Worm (Caenorhabditis elegans) whole organism, young adult: ENCODE data around the gene F46C3.7.

Experiments used
- B0035.1 ChIP-seq: sonication (generic microtip); optimal IDR thresholded peaks from 2 replicates; lab custom pipeline; 2016; ENCODE audit warnings: missing genetic modification characterization, mild to moderate bottlenecking, missing compliant biosample characterization, missing genotype, missing genetic modification reagents
- B0261.1 ChIP-seq: sonication (generic microtip); optimal IDR thresholded peaks from 2 replicates; lab custom pipeline; 2016; ENCODE audit warnings: mild to moderate bottlenecking, missing genetic modification characterization, moderate library complexity, missing compliant biosample characterization
- B0336.3 ChIP-seq: fragments of 200-800 bp; sonication (Bioruptor generic); IDR thresholded peaks from 2 replicates; pipeline ENCODE4 v1.3.6; 2022; ENCODE audit warnings: missing genetic modification characterization, missing compliant biosample characterization
- C17E4.6 ChIP-seq: fragments of 200-800 bp; sonication (Bioruptor generic); IDR thresholded peaks from 2 replicates; pipeline ENCODE4 v1.3.6; 2022; ENCODE audit warnings: missing genetic modification reagents, missing genetic modification characterization, missing compliant biosample characterization
- F10E7.11 ChIP-seq: sonication (generic microtip); optimal IDR thresholded peaks from 2 replicates; lab custom pipeline; 2017; ENCODE audit warnings: mild to moderate bottlenecking, missing genetic modification characterization, moderate library complexity, missing compliant biosample characterization
- F33H1.4 ChIP-seq: fragments of 200-800 bp; sonication (Bioruptor generic); IDR thresholded peaks from 2 replicates; pipeline ENCODE4 v1.3.6; 2022; ENCODE audit warnings: missing genetic modification reagents, missing genetic modification characterization, missing compliant biosample characterization
- F37B4.10 ChIP-seq: fragments of 200-800 bp; sonication (Bioruptor generic); IDR thresholded peaks from 2 replicates; pipeline ENCODE4 v1.3.6; 2022; ENCODE audit warnings: missing genetic modification characterization, missing compliant biosample characterization
- F39B2.1 ChIP-seq: fragments of 200-800 bp; sonication (Bioruptor generic); IDR thresholded peaks from 2 replicates; pipeline ENCODE4 v1.3.6; 2022; ENCODE audit warnings: missing genetic modification reagents, missing genetic modification characterization, missing compliant biosample characterization
- F52B5.7 ChIP-seq: sonication (generic microtip); optimal IDR thresholded peaks from 2 replicates; lab custom pipeline; 2016; ENCODE audit warnings: mild to moderate bottlenecking, missing genetic modification characterization, missing compliant biosample characterization
- F55B11.4 ChIP-seq: sonication (generic microtip); optimal IDR thresholded peaks from 2 replicates; lab custom pipeline; 2016; ENCODE audit warnings: missing compliant biosample characterization, missing genetic modification characterization, borderline replicate concordance; ENCODE audit not compliant: insufficient read depth
- F57C9.4 ChIP-seq: sonication (generic microtip); optimal IDR thresholded peaks from 2 replicates; lab custom pipeline; 2017; ENCODE audit warnings: mild to moderate bottlenecking, missing genetic modification characterization, missing compliant biosample characterization
- K11D2.4 ChIP-seq: fragments of 200-800 bp; sonication (Bioruptor generic); IDR thresholded peaks from 2 replicates; pipeline ENCODE4 v1.3.6; 2022; ENCODE audit warnings: missing genetic modification reagents, missing genetic modification characterization, missing compliant biosample characterization
- K12H6.12 ChIP-seq: fragments of 200-800 bp; sonication (Bioruptor generic); optimal IDR thresholded peaks from 2 replicates; lab custom pipeline; 2018; ENCODE audit warnings: mild to moderate bottlenecking, missing genetic modification characterization, missing compliant biosample characterization
- T26A5.8 ChIP-seq: sonication (generic microtip); optimal IDR thresholded peaks from 2 replicates; lab custom pipeline; 2016; ENCODE audit warnings: missing genetic modification characterization, missing compliant biosample characterization
- Y53G8AR.9 ChIP-seq: fragments of 200-800 bp; sonication (Bioruptor generic); conservative IDR thresholded peaks from 2 replicates; pipeline ENCODE4 v1.3.6; 2022; ENCODE audit warnings: missing genetic modification reagents, missing genetic modification characterization, missing compliant biosample characterization
- Y56A3A.18 ChIP-seq: fragments of 200-800 bp; sonication (Bioruptor generic); IDR thresholded peaks from 2 replicates; pipeline ENCODE4 v1.3.6; 2022; ENCODE audit warnings: missing genetic modification reagents, missing genetic modification characterization, missing compliant biosample characterization
- Y67H2A.10 ChIP-seq: fragments of 200-800 bp; sonication (Bioruptor generic); conservative IDR thresholded peaks from 2 replicates; pipeline ENCODE4 v1.3.6; 2022; ENCODE audit warnings: missing genetic modification reagents, missing genetic modification characterization, missing compliant biosample characterization
- Y95B8A.8 ChIP-seq: fragments of 200-800 bp; sonication (Bioruptor generic); IDR thresholded peaks from 2 replicates; pipeline ENCODE4 v1.3.6; 2022; ENCODE audit warnings: missing genetic modification reagents, missing genetic modification characterization, missing compliant biosample characterization
- ama-1 ChIP-seq, 3 experiments: fragments of 150-350 bp in 1 of 3; sonication (generic microtip) in 2 of 3; optimal IDR thresholded peaks; 2 replicates each; lab custom pipeline; 2014 to 2018; ENCODE audit warnings: missing biosample characterization in 2 of 3, missing genetic modification characterization in 2 of 3, missing genetic modification reagents in 2 of 3
- attf-5 ChIP-seq: fragments of 200-800 bp; sonication (Bioruptor generic); optimal IDR thresholded peaks from 2 replicates; lab custom pipeline; 2018; ENCODE audit warnings: mild to moderate bottlenecking, missing genetic modification characterization, missing compliant biosample characterization
- ceh-100 ChIP-seq: fragments of 200-800 bp; sonication (Bioruptor generic); IDR thresholded peaks from 2 replicates; pipeline ENCODE4 v1.3.6; 2022; ENCODE audit warnings: missing genetic modification reagents, missing genetic modification characterization, missing compliant biosample characterization
- ceh-27 ChIP-seq: fragments of 200-800 bp; sonication (Bioruptor generic); optimal IDR thresholded peaks from 2 replicates; lab custom pipeline; 2018; ENCODE audit warnings: mild to moderate bottlenecking, missing genetic modification characterization, moderate library complexity, missing compliant biosample characterization
- ceh-40 ChIP-seq: fragments of 200-800 bp; sonication (Bioruptor generic); IDR thresholded peaks from 2 replicates; pipeline ENCODE4 v1.3.6; 2022; ENCODE audit warnings: missing genetic modification characterization, missing compliant biosample characterization
- ceh-58 ChIP-seq: fragments of 200-800 bp; sonication (Bioruptor generic); IDR thresholded peaks from 2 replicates; pipeline ENCODE4 v1.3.6; 2022; ENCODE audit warnings: missing genetic modification characterization, missing compliant biosample characterization
- ceh-79 ChIP-seq: sonication (generic microtip); optimal IDR thresholded peaks from 2 replicates; lab custom pipeline; 2017; ENCODE audit warnings: mild to moderate bottlenecking, missing genetic modification characterization, missing compliant biosample characterization
- dpl-1 ChIP-seq: fragments of 150-350 bp; optimal IDR thresholded peaks from 2 replicates; lab custom pipeline; 2014; ENCODE audit warnings: missing biosample characterization, missing genetic modification reagents, missing genetic modification characterization
- egrh-3 ChIP-seq: fragments of 200-800 bp; sonication (Bioruptor generic); IDR thresholded peaks from 2 replicates; pipeline ENCODE4 v1.3.6; 2022; ENCODE audit warnings: missing genetic modification reagents, missing genetic modification characterization, missing compliant biosample characterization
- ets-4 ChIP-seq: fragments of 200-800 bp; sonication (Bioruptor generic); optimal IDR thresholded peaks from 2 replicates; lab custom pipeline; 2018; ENCODE audit warnings: mild to moderate bottlenecking, missing genetic modification characterization, missing compliant biosample characterization
- hsf-1 ChIP-seq: fragments of 200-800 bp; sonication (Bioruptor generic); IDR thresholded peaks from 2 replicates; pipeline ENCODE4 v1.3.6; 2022; ENCODE audit warnings: missing genetic modification reagents, missing genetic modification characterization, missing compliant biosample characterization
- let-526 ChIP-seq: fragments of 200-800 bp; sonication (Bioruptor generic); IDR thresholded peaks from 2 replicates; pipeline ENCODE4 v1.3.6; 2022; ENCODE audit warnings: missing genetic modification reagents, missing genetic modification characterization, missing compliant biosample characterization
- lin-26 ChIP-seq: fragments of 200-800 bp; sonication (Bioruptor generic); IDR thresholded peaks from 2 replicates; pipeline ENCODE4 v1.3.6; 2022; ENCODE audit warnings: missing genetic modification reagents, missing genetic modification characterization, missing compliant biosample characterization
- lin-54 ChIP-seq: fragments of 200-800 bp; sonication (Bioruptor generic); optimal IDR thresholded peaks from 2 replicates; lab custom pipeline; 2018; ENCODE audit warnings: mild to moderate bottlenecking, missing genetic modification characterization, missing compliant biosample characterization
- lir-1 ChIP-seq: fragments of 200-800 bp; sonication (Bioruptor generic); conservative IDR thresholded peaks from 2 replicates; pipeline ENCODE4 v1.3.6; 2022; ENCODE audit warnings: missing genetic modification reagents, missing genetic modification characterization, missing compliant biosample characterization
- lsy-27 ChIP-seq: sonication (generic microtip); optimal IDR thresholded peaks from 2 replicates; lab custom pipeline; 2017; ENCODE audit warnings: missing genetic modification characterization, mild to moderate bottlenecking, missing compliant biosample characterization, antibody characterized with exemption, missing genotype, borderline replicate concordance; ENCODE audit not compliant: insufficient read depth
- nfya-1 ChIP-seq: sonication (generic microtip); optimal IDR thresholded peaks from 2 replicates; lab custom pipeline; 2017; ENCODE audit warnings: antibody characterized with exemption, missing compliant biosample characterization, missing genetic modification characterization, borderline replicate concordance; ENCODE audit not compliant: insufficient read depth
- nfya-2 ChIP-seq: fragments of 200-800 bp; sonication (Bioruptor generic); IDR thresholded peaks from 2 replicates; pipeline ENCODE4 v1.3.6; 2022; ENCODE audit warnings: missing genetic modification reagents, missing genetic modification characterization, missing compliant biosample characterization
- nfyb-1 ChIP-seq: fragments of 200-800 bp; sonication (Bioruptor generic); IDR thresholded peaks from 2 replicates; pipeline ENCODE4 v1.3.6; 2022; ENCODE audit warnings: missing genetic modification reagents, missing genetic modification characterization, missing compliant biosample characterization
- nhr-179 ChIP-seq: sonication (generic microtip); optimal IDR thresholded peaks from 2 replicates; lab custom pipeline; 2016; ENCODE audit warnings: mild to moderate bottlenecking, missing genetic modification characterization, missing compliant biosample characterization
- rec-8 ChIP-seq, 2 experiments: sonication (generic microtip); optimal IDR thresholded peaks; 2 replicates each; lab custom pipeline; 2016; ENCODE audit warnings: mild to moderate bottlenecking in 2 of 2, missing genetic modification characterization in 2 of 2, missing genetic modification reagents in 2 of 2, missing genotype in 2 of 2, missing biosample characterization in 1 of 2, missing compliant biosample characterization in 1 of 2, moderate library complexity in 1 of 2
- snpc-1.1 ChIP-seq: sonication (generic microtip); optimal IDR thresholded peaks from 2 replicates; lab custom pipeline; 2017; ENCODE audit warnings: missing genetic modification characterization, mild to moderate bottlenecking, missing compliant biosample characterization, antibody characterized with exemption, moderate library complexity, missing genotype, missing genetic modification reagents; ENCODE audit not compliant: insufficient read depth
- snpc-1.3 ChIP-seq: sonication (generic microtip); optimal IDR thresholded peaks from 2 replicates; lab custom pipeline; 2017; ENCODE audit warnings: missing genetic modification characterization, mild to moderate bottlenecking, missing compliant biosample characterization, antibody characterized with exemption, moderate library complexity, missing genotype, missing genetic modification reagents; ENCODE audit not compliant: insufficient read depth
- sptf-2 ChIP-seq: fragments of 200-800 bp; sonication (Bioruptor generic); optimal IDR thresholded peaks from 2 replicates; lab custom pipeline; 2018; ENCODE audit warnings: mild to moderate bottlenecking, missing genetic modification characterization, missing compliant biosample characterization
- tbx-9 ChIP-seq: sonication (generic microtip); optimal IDR thresholded peaks from 2 replicates; lab custom pipeline; 2016; ENCODE audit warnings: borderline replicate concordance, missing genetic modification characterization, inconsistent platforms, missing compliant biosample characterization
- unc-130 ChIP-seq: sonication (generic microtip); optimal IDR thresholded peaks from 2 replicates; lab custom pipeline; 2016; ENCODE audit warnings: missing genetic modification reagents, missing genetic modification characterization, missing compliant biosample characterization
- xnd-1 ChIP-seq: sonication (generic microtip); optimal IDR thresholded peaks from 2 replicates; lab custom pipeline; 2016; ENCODE audit warnings: missing genotype, missing genetic modification reagents, missing genetic modification characterization, missing compliant biosample characterization
- ztf-18 ChIP-seq: sonication (generic microtip); optimal IDR thresholded peaks from 2 replicates; lab custom pipeline; 2016; ENCODE audit warnings: missing genotype, mild to moderate bottlenecking, missing genetic modification characterization, missing compliant biosample characterization
- ztf-22 ChIP-seq: fragments of 200-800 bp; sonication (Bioruptor generic); optimal IDR thresholded peaks from 2 replicates; lab custom pipeline; 2018; ENCODE audit warnings: mild to moderate bottlenecking, missing genetic modification characterization, moderate library complexity, missing compliant biosample characterization
- ztf-26 ChIP-seq: sonication (generic microtip); optimal IDR thresholded peaks from 2 replicates; lab custom pipeline; 2017; ENCODE audit warnings: missing genetic modification characterization, missing compliant biosample characterization

F46C3.7 gene

DNA sequence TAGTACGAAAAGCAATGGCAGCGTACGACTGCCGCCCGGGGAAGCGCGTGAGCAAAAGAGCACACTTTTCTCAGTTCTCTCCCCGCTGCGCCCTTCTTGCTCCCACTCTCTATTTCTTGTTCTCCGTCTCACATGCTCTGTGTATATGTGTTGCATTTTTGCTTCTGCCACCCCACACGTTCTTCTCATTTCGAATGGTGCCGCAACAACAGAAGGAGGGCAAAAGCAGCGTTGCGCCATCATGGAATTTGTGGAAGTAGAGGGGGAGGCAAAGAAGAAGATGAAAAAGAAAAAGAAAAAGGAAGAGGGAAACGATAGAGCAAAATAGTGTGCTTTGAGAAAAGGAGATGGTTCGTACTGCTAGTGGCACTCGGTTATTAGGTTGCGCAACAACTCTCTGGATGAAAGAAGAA is 27.5 kb downstream of the F46C3.7 start (continued):
- TF ChIP-seq lir-1 (GFP tag; lab: Robert Waterston, UW) (no peak), F33H1.4 (GFP tag; lab: Robert Waterston, UW) (no peak), B0261.1 (tag; lab: Kevin White, UChicago) (no peak), ztf-18 (peak; percentile 9), C17E4.6 (GFP tag; lab: Robert Waterston, UW) (no peak), Y95B8A.8 (no peak), Y56A3A.18 (GFP tag; lab: Robert Waterston, UW) (no peak), T26A5.8 (tag; lab: Kevin White, UChicago) (no peak), rec-8 (tag; optimal IDR thresholded peaks at IDR 0.05; lab: Kevin White, UChicago) (no peak), ceh-40 (GFP tag; lab: Robert Waterston, UW) (no peak), ceh-27 (GFP tag; lab: Kevin White, UChicago) (no peak), lin-26 (GFP tag; lab: Robert Waterston, UW) (no peak), snpc-1.1 (tag; lab: Kevin White, UChicago) (no peak), K11D2.4 (GFP tag; lab: Robert Waterston, UW) (no peak), nfyb-1 (GFP tag; lab: Robert Waterston, UW) (no peak), F55B11.4 (tag; lab: Kevin White, UChicago) (no peak), ztf-22 (GFP tag; lab: Kevin White, UChicago) (no peak), hsf-1 (GFP tag; lab: Robert Waterston, UW) (no peak), ceh-100 (GFP tag; lab: Robert Waterston, UW) (no peak), Y67H2A.10 (GFP tag; lab: Robert Waterston, UW) (no peak), F37B4.10 (GFP tag; lab: Robert Waterston, UW) (no peak), ceh-79 (tag; lab: Kevin White, UChicago) (no peak), F52B5.7 (no peak), ceh-58 (GFP tag; lab: Robert Waterston, UW) (no peak), K12H6.12 (tag; lab: Kevin White, UChicago) (peak; percentile 84), attf-5 (peak; percentile 59), Y53G8AR.9 (no peak), xnd-1 (no peak), snpc-1.3 (tag; lab: Kevin White, UChicago) (no peak), F10E7.11 (tag; lab: Kevin White, UChicago) (no peak), lsy-27 (tag; lab: Kevin White, UChicago) (no peak), ets-4 (GFP tag; lab: Kevin White, UChicago) (no peak), let-526 (GFP tag; lab: Robert Waterston, UW) (no peak), ztf-26 (no peak), tbx-9 (tag; lab: Kevin White, UChicago) (no peak), nhr-179 (peak; percentile 9), F57C9.4 (tag; lab: Kevin White, UChicago) (no peak), sptf-2 (GFP tag; lab: Kevin White, UChicago) (no peak), nfya-1 (no peak), dpl-1 (GFP tag; lab: Kevin White, UChicago) (no peak), egrh-3 (no peak), B0035.1 (tag; lab: Kevin White, UChicago) (peak; percentile 4), unc-130 (no peak), B0336.3 (GFP tag; lab: Robert Waterston, UW) (peak; percentile 55; the same call in 1 of the 2 replicates), lin-54 (GFP tag; lab: Kevin White, UChicago) (no peak), F39B2.1 (GFP tag; lab: Robert Waterston, UW) (no peak), nfya-2 (no peak), ama-1 (optimal IDR thresholded peaks at IDR 0.05; lab: Kevin White, UChicago) (no peak), ama-1 (GFP tag; optimal IDR thresholded peaks at IDR 0.05; lab: Kevin White, UChicago) (no peak)
